Fruit fly (Drosophila melanogaster): Measurements from ENCODE around the gene CG6664.

CG6664 gene

DNA sequence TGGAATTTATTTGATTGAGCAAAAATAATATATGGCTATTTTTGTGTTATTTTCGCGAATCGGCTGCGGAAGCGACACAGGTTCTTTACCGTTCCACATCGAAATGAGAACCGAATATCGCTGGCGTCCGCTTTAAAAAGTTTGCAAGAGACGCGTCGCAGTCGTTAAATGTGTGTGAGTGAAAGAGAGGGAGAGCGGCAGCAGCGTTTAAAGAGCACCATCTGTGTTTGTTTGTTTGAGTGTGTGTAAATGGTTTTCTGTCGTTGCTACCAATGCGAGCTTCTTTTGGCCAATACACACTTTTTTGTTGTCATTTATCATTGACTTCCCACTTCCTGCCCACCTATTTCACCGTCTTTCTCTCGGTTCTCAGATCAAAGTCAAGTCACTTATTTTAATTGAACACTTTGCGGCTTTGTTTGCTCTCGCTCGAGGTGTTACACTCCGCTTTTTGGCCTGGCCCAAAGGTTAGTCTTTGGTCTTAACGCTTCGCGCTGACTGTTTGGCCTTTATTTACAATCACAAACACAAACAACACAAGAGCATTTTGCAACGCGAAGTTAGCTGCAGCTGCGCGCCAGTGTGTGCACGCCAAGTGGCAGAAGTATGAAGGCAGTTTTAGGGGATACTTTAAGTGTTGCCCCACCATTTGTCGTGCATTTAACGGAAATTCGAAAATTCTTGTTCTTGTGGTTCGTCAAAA is 3.8 kb downstream of the CG6664 start, which contains the start of gene CG3764 (continued):
- TF ChIP-seq CG18599 (GFP tag; optimal IDR thresholded peaks at IDR 0.05), result peak; percentile 76
- peak; percentile 62 for TF ChIP-seq ttk (GFP tag; IDR thresholded peaks at IDR 0.05)
- TF ChIP-seq CG14965 (GFP tag; optimal IDR thresholded peaks at IDR 0.05; ENCODE audit: borderline replicate concordance), result peak; percentile 34
- TF ChIP-seq kni (GFP tag; optimal IDR thresholded peaks at IDR 0.05), result peak; percentile 96
- TF ChIP-seq ind (GFP tag; optimal IDR thresholded peaks at IDR 0.05), result peak; percentile 41
- peak; percentile 54 for TF ChIP-seq CG8290 (GFP tag; optimal IDR thresholded peaks at IDR 0.05)
- TF ChIP-seq CG8290 (tag; optimal IDR thresholded peaks at IDR 0.05), result peak; percentile 83 to 94
- TF ChIP-seq Dip2 (GFP tag; IDR thresholded peaks at IDR 0.05), result no peak
- TF ChIP-seq CG18011 (GFP tag; optimal IDR thresholded peaks at IDR 0.05), result peak; percentile 46
- TF ChIP-seq CG17829 (tag; optimal IDR thresholded peaks at IDR 0.05), result peak; percentile 76
- TF ChIP-seq ac (GFP tag; optimal IDR thresholded peaks at IDR 0.05), result peak; percentile 69
- TF ChIP-seq CG8089 (GFP tag; optimal IDR thresholded peaks at IDR 0.05), result peak; percentile 83
- TF ChIP-seq zf30C (GFP tag; optimal IDR thresholded peaks at IDR 0.05), result no peak
- peak; percentile 92 for TF ChIP-seq CG15514 (GFP tag; optimal IDR thresholded peaks at IDR 0.05)
- peak; percentile 85 for TF ChIP-seq seq (GFP tag; IDR thresholded peaks at IDR 0.05)
- peak; percentile 64 for TF ChIP-seq Sry-δ (GFP tag; optimal IDR thresholded peaks at IDR 0.05)
- peak; percentile 54 for TF ChIP-seq CG3995 (GFP tag; optimal IDR thresholded peaks at IDR 0.05)
- peak; percentile 86 for TF ChIP-seq CG17359 (tag; optimal IDR thresholded peaks at IDR 0.05)
- TF ChIP-seq CG1603 (tag; optimal IDR thresholded peaks at IDR 0.05), result peak; percentile 92
- peak; percentile 6 for TF ChIP-seq fd96Cb (tag; optimal IDR thresholded peaks at IDR 0.05)
- no peak for TF ChIP-seq Poxn (GFP tag; IDR thresholded peaks at IDR 0.05)
- TF ChIP-seq Med (GFP tag), result peak; percentile 98
- TF ChIP-seq cwo (GFP tag; optimal IDR thresholded peaks at IDR 0.05), result peak; percentile 30
- TF ChIP-seq Hr51 (GFP tag; optimal IDR thresholded peaks at IDR 0.05), result peak; percentile 55 to 75
- TF ChIP-seq MBD-R2 (GFP tag; IDR thresholded peaks at IDR 0.05), result peak; percentile 58; the same call in 1 of the 2 replicates
- TF ChIP-seq CG17802 (tag; optimal IDR thresholded peaks at IDR 0.05), result peak; percentile 72
- TF ChIP-seq pnt (GFP tag; optimal IDR thresholded peaks at IDR 0.05), result peak; percentile 60
- TF ChIP-seq Hsf (GFP tag; optimal IDR thresholded peaks at IDR 0.05), result peak; percentile 37
- peak; percentile 77 for TF ChIP-seq MESR4 (GFP tag; optimal IDR thresholded peaks at IDR 0.05)
- TF ChIP-seq aop (GFP tag; IDR thresholded peaks at IDR 0.05), result peak; percentile 55; the same call in 1 of the 2 replicates
- peak; percentile 33 for TF ChIP-seq tup (GFP tag; optimal IDR thresholded peaks at IDR 0.05)
- TF ChIP-seq phol (tag; optimal IDR thresholded peaks at IDR 0.05), result peak; percentile 68
- peak; percentile 74 for TF ChIP-seq CG12104 (GFP tag; optimal IDR thresholded peaks at IDR 0.05)
- TF ChIP-seq CG15696 (tag; optimal IDR thresholded peaks at IDR 0.05), result peak; percentile 74
- peak; percentile 53 for TF ChIP-seq NC2α (GFP tag; optimal IDR thresholded peaks at IDR 0.05)
- peak; percentile 30 for TF ChIP-seq CG5245 (GFP tag; optimal IDR thresholded peaks at IDR 0.05)
- TF ChIP-seq CG3847 (GFP tag; IDR thresholded peaks at IDR 0.05), result peak; percentile 81
- TF ChIP-seq hbn (GFP tag; IDR thresholded peaks at IDR 0.05; ENCODE audit: partially characterized antibody), result no peak
- peak; percentile 63 for TF ChIP-seq salm (tag; optimal IDR thresholded peaks at IDR 0.05)
- peak; percentile 91 for TF ChIP-seq fd64A (GFP tag; optimal IDR thresholded peaks at IDR 0.05)
- TF ChIP-seq sd (tag; optimal IDR thresholded peaks at IDR 0.05), result peak; percentile 52
- TF ChIP-seq so (GFP tag; IDR thresholded peaks at IDR 0.05), result peak; percentile 44; the same call in 2 of the 3 replicates
- TF ChIP-seq Dll (GFP tag; IDR thresholded peaks at IDR 0.05; ENCODE audit: partially characterized antibody), result peak; percentile 50; the same call in 2 of the 4 replicates
- peak; percentile 100 for TF ChIP-seq ewg (GFP tag; optimal IDR thresholded peaks at IDR 0.05)
- peak; percentile 71 for TF ChIP-seq CG12942 (GFP tag; optimal IDR thresholded peaks at IDR 0.05)
- TF ChIP-seq Ada2b (GFP tag; IDR thresholded peaks at IDR 0.05), result peak; percentile 37; the same call in 1 of the 2 replicates
- TF ChIP-seq CG30431 (GFP tag; optimal IDR thresholded peaks at IDR 0.05), result peak; percentile 31
- TF ChIP-seq tna (GFP tag; IDR thresholded peaks at IDR 0.05; ENCODE audit: partially characterized antibody), result no peak; the same call in 1 of the 2 replicates
